Fruit fly (Drosophila melanogaster) whole organism, wandering third instar larva: ENCODE data around the gene CG7295.

Experiments used
- CG32264 ChIP-seq: fragments of 200-800 bp; sonication (Bioruptor generic); optimal IDR thresholded peaks from 2 replicates; lab custom pipeline; 2016; ENCODE audit warnings: missing biosample characterization, missing genetic modification characterization
- CG9705 ChIP-seq: fragments of 200-800 bp; sonication (Bioruptor generic); optimal IDR thresholded peaks from 2 replicates; lab custom pipeline; 2018; ENCODE audit warnings: missing biosample characterization, mild to moderate bottlenecking, missing genetic modification characterization
- Dfd ChIP-seq: fragments of >200 bp; optimal IDR thresholded peaks from 2 replicates; lab custom pipeline; 2017; ENCODE audit warnings: missing biosample characterization, missing genetic modification characterization
- OdsH ChIP-seq: fragments of 200-800 bp; sonication (Bioruptor generic); optimal IDR thresholded peaks from 2 replicates; lab custom pipeline; 2016; ENCODE audit warnings: missing biosample characterization, mild to moderate bottlenecking, missing genetic modification characterization
- fru ChIP-seq: fragments of 200-800 bp; sonication (Bioruptor generic); optimal IDR thresholded peaks from 3 replicates; lab custom pipeline; 2016; ENCODE audit warnings: missing biosample characterization, mild to moderate bottlenecking, missing genetic modification characterization
- lola ChIP-seq: fragments of >200 bp; optimal IDR thresholded peaks from 2 replicates; lab custom pipeline; 2017; ENCODE audit warnings: missing biosample characterization, missing genetic modification characterization
- rgr ChIP-seq: fragments of 200-800 bp; sonication (Bioruptor generic); optimal IDR thresholded peaks from 3 replicates; lab custom pipeline; 2016; ENCODE audit warnings: missing biosample characterization, mild to moderate bottlenecking, missing genetic modification characterization
- usp ChIP-seq: fragments of >200 bp; optimal IDR thresholded peaks from 2 replicates; lab custom pipeline; 2017; ENCODE audit warnings: missing biosample characterization, missing genetic modification characterization

DNA sequence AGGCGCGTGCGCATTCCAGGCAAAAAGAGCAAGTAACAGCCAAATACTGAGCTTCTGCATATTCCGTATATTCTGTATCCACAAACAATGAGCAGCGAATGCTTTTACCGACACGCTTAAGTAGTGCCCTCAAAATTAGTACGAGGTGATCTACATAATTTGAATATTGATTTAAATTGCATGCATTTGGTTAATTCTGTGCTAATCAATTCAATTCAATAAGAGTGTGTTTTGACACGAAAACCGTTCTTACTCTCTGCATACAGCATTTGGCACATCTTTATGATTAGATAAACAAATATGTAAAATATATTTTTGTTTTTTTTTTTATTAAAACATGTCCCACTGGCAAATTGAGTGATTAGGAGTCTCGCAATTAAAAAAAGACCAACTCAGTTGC is 13.5 kb downstream of the CG7295 start, which contains the start of gene CG15358:
- TF ChIP-seq lola (GFP tag; lab: Kevin White, UChicago), result no peak
- TF ChIP-seq usp (GFP tag; lab: Kevin White, UChicago), result no peak
- no peak for TF ChIP-seq rgr (GFP tag; lab: Kevin White, UChicago)
- no peak for TF ChIP-seq OdsH
- no peak for TF ChIP-seq CG32264 (GFP tag; lab: Kevin White, UChicago)
- no peak for TF ChIP-seq CG9705 (GFP tag; lab: Kevin White, UChicago)
- no peak for TF ChIP-seq fru (GFP tag; lab: Kevin White, UChicago)
- TF ChIP-seq Dfd (GFP tag; lab: Kevin White, UChicago), result no peak
